Fruit fly (Drosophila melanogaster): ENCODE data around the gene Nup205.
A peak's percentile ranks its signal among the peaks of the same experiment; 100 is the strongest.

Gene Nup205

dm6 chrX:19867007-19867406, 15.0 kb downstream of the Nup205 start (continued):
- TF ChIP-seq HLHmδ (GFP tag; optimal IDR thresholded peaks at IDR 0.05) (no peak), CG8478 (optimal IDR thresholded peaks at IDR 0.05) (peak; percentile 69), CG33213 (GFP tag; optimal IDR thresholded peaks at IDR 0.05) (no peak), Ssrp (tag; optimal IDR thresholded peaks at IDR 0.05) (no peak), aop (GFP tag; IDR thresholded peaks at IDR 0.05) (no peak), Med (GFP tag) (peak; percentile 78), CG18764 (GFP tag; optimal IDR thresholded peaks at IDR 0.05) (no peak), HmgZ (tag; optimal IDR thresholded peaks at IDR 0.05) (no peak), CG17361 (GFP tag; IDR thresholded peaks at IDR 0.05) (0 out of 3 replicates have a peak, but pooled peaks have one; percentile 29), CG9609 (GFP tag; optimal IDR thresholded peaks at IDR 0.05) (no peak), pnt (GFP tag; optimal IDR thresholded peaks at IDR 0.05) (no peak), CG6654 (GFP tag; optimal IDR thresholded peaks at IDR 0.05) (no peak), vnd (GFP tag; IDR thresholded peaks at IDR 0.05; ENCODE audit: partially characterized antibody) (no peak), CG7987 (GFP tag; optimal IDR thresholded peaks at IDR 0.05) (no peak), sisA (GFP tag; IDR thresholded peaks at IDR 0.05) (no peak), CG2120 (GFP tag; optimal IDR thresholded peaks at IDR 0.05) (no peak), ATbp (GFP tag; optimal IDR thresholded peaks at IDR 0.05) (no peak), danr (GFP tag; IDR thresholded peaks at IDR 0.05) (no peak), CG12391 (tag; optimal IDR thresholded peaks at IDR 0.05) (peak; percentile 24), Ada2b (GFP tag; IDR thresholded peaks at IDR 0.05) (no peak), Sry-δ (GFP tag; optimal IDR thresholded peaks at IDR 0.05) (no peak), Hmr (GFP tag; optimal IDR thresholded peaks at IDR 0.05) (no peak), gt (GFP tag; IDR thresholded peaks at IDR 0.05) (no peak), eve (GFP tag; optimal IDR thresholded peaks at IDR 0.05) (no peak), CG9817 (tag; optimal IDR thresholded peaks at IDR 0.05) (no peak), Sin3A (optimal IDR thresholded peaks at IDR 0.05) (no peak), CG18619 (GFP tag; optimal IDR thresholded peaks at IDR 0.05) (no peak), sens (GFP tag) (peak; percentile 52), Mes4 (GFP tag; optimal IDR thresholded peaks at IDR 0.05) (no peak), Mad (GFP tag; optimal IDR thresholded peaks at IDR 0.05) (no peak), pum (GFP tag; optimal IDR thresholded peaks at IDR 0.05) (no peak), onecut (GFP tag; IDR thresholded peaks at IDR 0.05) (no peak), ken (GFP tag; IDR thresholded peaks at IDR 0.05) (no peak), lmd (GFP tag; IDR thresholded peaks at IDR 0.05) (no peak), CG10565 (GFP tag; optimal IDR thresholded peaks at IDR 0.05) (no peak), psq (GFP tag; optimal IDR thresholded peaks at IDR 0.05) (no peak), CG9932 (GFP tag; IDR thresholded peaks at IDR 0.05) (no peak), CG10366 (GFP tag; IDR thresholded peaks at IDR 0.05) (no peak), emc (GFP tag; optimal IDR thresholded peaks at IDR 0.05) (no peak), gem (tag; optimal IDR thresholded peaks at IDR 0.05) (peak; percentile 24), CG6791 (GFP tag; IDR thresholded peaks at IDR 0.05; ENCODE audit: partially characterized antibody) (no peak), CG6175 (GFP tag; IDR thresholded peaks at IDR 0.05) (0 out of 3 replicates have a peak, but pooled peaks have one; percentile 8), CG31441 (GFP tag; IDR thresholded peaks at IDR 0.05) (no peak), dysf (GFP tag; IDR thresholded peaks at IDR 0.05) (no peak), peb (GFP tag; IDR thresholded peaks at IDR 0.05) (no peak), Dek (tag; optimal IDR thresholded peaks at IDR 0.05) (no peak), CG1832 (GFP tag; optimal IDR thresholded peaks at IDR 0.05) (peak; percentile 89), CG10321 (GFP tag; IDR thresholded peaks at IDR 0.05) (peak; percentile 83), Side (GFP tag; optimal IDR thresholded peaks at IDR 0.05) (no peak), CG8765 (GFP tag; IDR thresholded peaks at IDR 0.05) (no peak), Max (GFP tag; optimal IDR thresholded peaks at IDR 0.05) (no peak), trem (tag; optimal IDR thresholded peaks at IDR 0.05) (no peak), chm (GFP tag; IDR thresholded peaks at IDR 0.05) (no peak), CG2202 (tag; optimal IDR thresholded peaks at IDR 0.05) (no peak)

All from whole organism, embryonic.